Fruit fly (Drosophila melanogaster) whole organism: Measurements from ENCODE around the gene Fic.
A peak's percentile ranks its signal among the peaks of the same experiment; 100 is the strongest.

Experiments used
- CG8478 ChIP-seq: fragments of >200 bp; optimal IDR thresholded peaks from 2 replicates; lab custom pipeline; 2018; ENCODE audit warnings: inconsistent platforms
- Dll ChIP-seq: fragments of >200 bp; optimal IDR thresholded peaks from 2 replicates; lab custom pipeline; 2017
- EcR ChIP-seq, 2 experiments: fragments of >200 bp; optimal IDR thresholded peaks; 2 replicates each; lab custom pipeline; 2017; ENCODE audit warnings: missing biosample characterization in 2 of 2, missing genetic modification characterization in 2 of 2, missing genetic modification reagents in 2 of 2
- pan ChIP-seq: fragments of >200 bp; optimal IDR thresholded peaks from 2 replicates; lab custom pipeline; 2017
- psq ChIP-seq: fragments of >200 bp; optimal IDR thresholded peaks from 2 replicates; lab custom pipeline; 2017
- usp ChIP-seq: fragments of >200 bp; optimal IDR thresholded peaks from 2 replicates; lab custom pipeline; 2017; ENCODE audit warnings: missing biosample characterization, missing genetic modification characterization, mixed read lengths

The Fic gene

dm6 chr2L:6464780-6465179 lies 40.6 kb downstream of the Fic start:
- TF ChIP-seq EcR (GFP tag; optimal IDR thresholded peaks at IDR 0.05; lab: Kevin White, UChicago) (no peak), psq (lab: Kevin White, UChicago) (no peak), usp (GFP tag; lab: Kevin White, UChicago) (no peak), Dll (lab: Kevin White, UChicago) (no peak), CG8478 (lab: Kevin White, UChicago) (no peak), pan (lab: Kevin White, UChicago) (no peak)

dm6 chr2L:6465497-6465896 lies 41.4 kb downstream of the Fic start, which contains the start of gene Rchy1:
Gene Rchy1 (minus strand): TSS chr2L:6465669.
- no peak for TF ChIP-seq usp (GFP tag; lab: Kevin White, UChicago)
- TF ChIP-seq psq (lab: Kevin White, UChicago): no peak
- TF ChIP-seq Dll (lab: Kevin White, UChicago): no peak
- no peak for TF ChIP-seq pan (lab: Kevin White, UChicago)
- TF ChIP-seq CG8478 (lab: Kevin White, UChicago): no peak
- no peak for TF ChIP-seq EcR (GFP tag; optimal IDR thresholded peaks at IDR 0.05; lab: Kevin White, UChicago)

- no peak for TF ChIP-seq EcR (GFP tag; optimal IDR thresholded peaks at IDR 0.05; lab: Kevin White, UChicago)
- TF ChIP-seq CG8478 (lab: Kevin White, UChicago): no peak
- TF ChIP-seq pan (lab: Kevin White, UChicago): no peak
- TF ChIP-seq psq (lab: Kevin White, UChicago): no peak
- TF ChIP-seq Dll (lab: Kevin White, UChicago): no peak
- no peak for TF ChIP-seq usp (GFP tag; lab: Kevin White, UChicago)
Measured at dm6 chr2L:6467509-6467908, 43.4 kb downstream of the Fic start, which contains the start of gene HemK1. Gene HemK1 (minus strand): TSS chr2L:6467698.

- TF ChIP-seq Dll (lab: Kevin White, UChicago): no peak
- TF ChIP-seq usp (GFP tag; lab: Kevin White, UChicago): no peak
- TF ChIP-seq psq (lab: Kevin White, UChicago): no peak
- no peak for TF ChIP-seq CG8478 (lab: Kevin White, UChicago)
- no peak for TF ChIP-seq EcR (GFP tag; optimal IDR thresholded peaks at IDR 0.05; lab: Kevin White, UChicago)
- TF ChIP-seq pan (lab: Kevin White, UChicago): no peak
Measured at dm6 chr2L:6470100-6470644, 46.0 kb downstream of the Fic start.

DNA sequence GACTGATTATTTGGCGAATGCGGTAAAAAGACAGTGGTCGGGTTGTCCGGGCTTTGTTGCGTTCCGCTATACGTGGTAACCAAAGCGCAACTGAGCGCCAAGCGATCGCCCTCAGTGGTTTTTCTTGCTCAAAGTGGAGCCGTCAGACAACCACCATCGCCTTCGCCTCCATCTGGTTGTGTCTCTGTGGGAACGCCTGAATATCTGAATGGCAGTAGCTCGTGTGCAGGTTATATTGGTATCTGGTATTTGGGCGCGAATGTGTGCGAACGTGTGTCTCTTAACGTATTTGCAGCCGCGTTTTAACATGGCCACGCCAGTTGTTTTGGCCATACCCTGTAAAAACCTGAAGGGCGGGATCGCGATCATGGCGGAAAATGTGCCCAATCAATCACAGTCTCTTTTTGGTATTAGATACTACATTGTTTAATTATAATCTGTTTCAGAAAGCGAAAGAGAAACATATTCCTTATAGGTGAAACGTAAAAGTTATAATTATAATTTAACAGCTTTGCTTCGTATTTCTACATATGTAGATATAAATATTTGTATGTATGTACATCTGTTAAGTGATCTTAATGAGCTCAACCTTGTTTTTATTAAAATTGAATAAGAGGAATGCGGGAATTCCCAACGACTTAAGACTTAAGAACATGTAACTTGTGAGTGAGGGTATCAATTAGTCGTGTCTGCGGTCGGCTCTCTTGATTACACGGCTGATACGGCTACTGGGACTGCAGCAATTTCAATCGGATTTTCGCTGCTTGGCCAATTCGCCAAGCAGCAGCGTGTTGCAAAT lies 48.0 kb downstream of the Fic start:
- TF ChIP-seq pan (lab: Kevin White, UChicago) (peak; percentile 81), Dll (lab: Kevin White, UChicago) (no peak), EcR (GFP tag; optimal IDR thresholded peaks at IDR 0.05; lab: Kevin White, UChicago) (no peak)

dm6 chr2L:6473076-6474037 lies 49.2 kb downstream of the Fic start, which contains the start of gene mmy:
Gene mmy (minus strand): TSS chr2L:6473904.
- TF ChIP-seq pan (lab: Kevin White, UChicago) (peak; percentile 79), EcR (GFP tag; optimal IDR thresholded peaks at IDR 0.05; lab: Kevin White, UChicago) (no peak)

dm6 chr2L:6474298-6474697 lies 50.2 kb downstream of the Fic start:
- TF ChIP-seq pan (lab: Kevin White, UChicago) (no peak), EcR (GFP tag; optimal IDR thresholded peaks at IDR 0.05; lab: Kevin White, UChicago) (no peak), psq (lab: Kevin White, UChicago) (no peak), usp (GFP tag; lab: Kevin White, UChicago) (no peak), CG8478 (lab: Kevin White, UChicago) (no peak), Dll (lab: Kevin White, UChicago) (no peak)

dm6 chr2L:6474878-6475582 lies 50.9 kb downstream of the Fic start:
- TF ChIP-seq pan (lab: Kevin White, UChicago) (no peak), EcR (GFP tag; optimal IDR thresholded peaks at IDR 0.05; lab: Kevin White, UChicago) (no peak), Dll (lab: Kevin White, UChicago) (no peak), CG8478 (lab: Kevin White, UChicago) (no peak), usp (GFP tag; lab: Kevin White, UChicago) (no peak), psq (lab: Kevin White, UChicago) (no peak)
